Fruit fly (Drosophila melanogaster): ENCODE results near the gene CG15399.

Gene CG15399

dm6 chr2L:2729882-2730281, 41.7 kb downstream of the CG15399 start (continued):
- TF ChIP-seq CG43689 (GFP tag; IDR thresholded peaks at IDR 0.05) (no peak), grn (GFP tag; optimal IDR thresholded peaks at IDR 0.05) (no peak), ac (GFP tag; optimal IDR thresholded peaks at IDR 0.05) (no peak), CG9932 (GFP tag; IDR thresholded peaks at IDR 0.05) (peak; percentile 75), Doc2 (GFP tag; IDR thresholded peaks at IDR 0.05) (no peak), dati (GFP tag; IDR thresholded peaks at IDR 0.05) (no peak), CG2889 (GFP tag; IDR thresholded peaks at IDR 0.05) (no peak), Lhr (GFP tag; optimal IDR thresholded peaks at IDR 0.05) (no peak), PHDP (tag; optimal IDR thresholded peaks at IDR 0.05) (peak; percentile 37), caup (GFP tag; optimal IDR thresholded peaks at IDR 0.05; ENCODE audit: severe bottlenecking) (peak; percentile 51), pnt (GFP tag; optimal IDR thresholded peaks at IDR 0.05) (no peak), Camta (GFP tag; optimal IDR thresholded peaks at IDR 0.05) (no peak), grau (tag; optimal IDR thresholded peaks at IDR 0.05) (peak; percentile 93), CG6683 (GFP tag; optimal IDR thresholded peaks at IDR 0.05) (no peak), insv (GFP tag; optimal IDR thresholded peaks at IDR 0.05) (no peak), CG12071 (GFP tag; optimal IDR thresholded peaks at IDR 0.05) (peak; percentile 66), onecut (GFP tag; IDR thresholded peaks at IDR 0.05) (peak; percentile 6; the same call in 1 of the 2 replicates), CG9609 (GFP tag; optimal IDR thresholded peaks at IDR 0.05) (no peak), Xbp1 (GFP tag; optimal IDR thresholded peaks at IDR 0.05) (peak; percentile 46), CG8290 (GFP tag; optimal IDR thresholded peaks at IDR 0.05) (no peak), CG8290 (tag; optimal IDR thresholded peaks at IDR 0.05) (peak in 1 of 2 experiments; percentile 89), Stat92E (GFP tag; optimal IDR thresholded peaks at IDR 0.05) (no peak), Mes4 (GFP tag; optimal IDR thresholded peaks at IDR 0.05) (no peak), CG2199 (GFP tag; IDR thresholded peaks at IDR 0.05) (0 out of 3 replicates have a peak, but pooled peaks have one; percentile 48), usp (GFP tag; optimal IDR thresholded peaks at IDR 0.05) (no peak), row (GFP tag; IDR thresholded peaks at IDR 0.05) (peak; percentile 73), CkIIα-i1 (GFP tag; IDR thresholded peaks at IDR 0.05) (no peak), CG12391 (tag; optimal IDR thresholded peaks at IDR 0.05) (no peak), Dbx (GFP tag; IDR thresholded peaks at IDR 0.05) (peak; percentile 62; the same call in 2 of the 3 replicates), tio (GFP tag; optimal IDR thresholded peaks at IDR 0.05) (no peak), Asciz (GFP tag; optimal IDR thresholded peaks at IDR 0.05) (no peak), crol (GFP tag; IDR thresholded peaks at IDR 0.05) (no peak), CG14667 (GFP tag; IDR thresholded peaks at IDR 0.05) (peak; percentile 44; the same call in 1 of the 2 replicates), CG31224 (GFP tag; IDR thresholded peaks at IDR 0.05) (peak; percentile 55), Elba2 (GFP tag; optimal IDR thresholded peaks at IDR 0.05) (no peak), mirr (GFP tag; optimal IDR thresholded peaks at IDR 0.05) (peak; percentile 62), vnd (GFP tag; IDR thresholded peaks at IDR 0.05; ENCODE audit: partially characterized antibody) (no peak), ash1 (GFP tag; optimal IDR thresholded peaks at IDR 0.05) (no peak), CG8478 (optimal IDR thresholded peaks at IDR 0.05) (no peak), dysf (GFP tag; IDR thresholded peaks at IDR 0.05) (peak; percentile 75), jing (GFP tag; optimal IDR thresholded peaks at IDR 0.05) (no peak), CG11504 (tag; optimal IDR thresholded peaks at IDR 0.05) (peak; percentile 50), CG11398 (GFP tag; optimal IDR thresholded peaks at IDR 0.05) (no peak), CG7372 (GFP tag; IDR thresholded peaks at IDR 0.05) (no peak), sr (GFP tag; IDR thresholded peaks at IDR 0.05) (0 out of 3 replicates have a peak, but pooled peaks have one; percentile 26), chm (GFP tag; IDR thresholded peaks at IDR 0.05) (no peak; the same call in 1 of the 2 replicates), sqz (GFP tag; optimal IDR thresholded peaks at IDR 0.05) (no peak), kah (GFP tag; optimal IDR thresholded peaks at IDR 0.05) (no peak), Max (GFP tag; optimal IDR thresholded peaks at IDR 0.05) (no peak), CG7357 (GFP tag; IDR thresholded peaks at IDR 0.05) (no peak), CG10959 (GFP tag; IDR thresholded peaks at IDR 0.05) (no peak), Aef1 (GFP tag; IDR thresholded peaks at IDR 0.05) (no peak), stwl (tag; optimal IDR thresholded peaks at IDR 0.05) (no peak)

Measured in whole organism, embryonic.